Worm (Caenorhabditis elegans): ENCODE measurements around the gene Y54E2A.8.

ce11 chrII:14785906-14786305, 7.8 kb downstream of the Y54E2A.8 start, which contains the start of gene Y54E2A.9:
- TF ChIP-seq unc-62 (GFP tag; optimal IDR thresholded peaks at IDR 0.05) = no peak
- TF ChIP-seq nhr-2 (tag; optimal IDR thresholded peaks at IDR 0.05) = no peak
- TF ChIP-seq elt-3 (tag; optimal IDR thresholded peaks at IDR 0.05) = no peak
- TF ChIP-seq ces-1 (GFP tag; optimal IDR thresholded peaks at IDR 0.05) = no peak
- no peak for TF ChIP-seq lsy-2 (tag; optimal IDR thresholded peaks at IDR 0.05)
- TF ChIP-seq ztf-11 (tag; optimal IDR thresholded peaks at IDR 0.05) = no peak
- TF ChIP-seq mep-1 (tag; optimal IDR thresholded peaks at IDR 0.05) = no peak
- no peak for TF ChIP-seq blmp-1 (tag; optimal IDR thresholded peaks at IDR 0.05)
- no peak for TF ChIP-seq sem-2 (GFP tag; optimal IDR thresholded peaks at IDR 0.05)
- no peak for TF ChIP-seq lin-13 (tag; optimal IDR thresholded peaks at IDR 0.05)
- TF ChIP-seq nhr-237 (tag; optimal IDR thresholded peaks at IDR 0.05) = no peak
- TF ChIP-seq elt-1 (tag; optimal IDR thresholded peaks at IDR 0.05; ENCODE audit: borderline replicate concordance, insufficient read depth) = no peak
